Fruit fly (Drosophila melanogaster): Measurements from ENCODE around the gene vret.

The vret gene

dm6 chr3R:22750534-22750947 lies 5.2 kb upstream of the vret start, which contains the start of the genes rumi, CG7029 and Usp12-46 (continued):
- TF ChIP-seq CG7368 (GFP tag; optimal IDR thresholded peaks at IDR 0.05) (no peak), Blimp-1 (GFP tag; optimal IDR thresholded peaks at IDR 0.05) (peak; percentile 31), CG1621 (tag; optimal IDR thresholded peaks at IDR 0.05) (peak; percentile 54), Hr4 (GFP tag; optimal IDR thresholded peaks at IDR 0.05) (no peak), CG16779 (tag; optimal IDR thresholded peaks at IDR 0.05) (no peak), Ets96B (tag; optimal IDR thresholded peaks at IDR 0.05) (peak; percentile 56), eg (GFP tag; IDR thresholded peaks at IDR 0.05) (peak; percentile 87), fd59A (GFP tag; optimal IDR thresholded peaks at IDR 0.05) (peak; percentile 52), svp (GFP tag) (peak; percentile 94), Sox14 (GFP tag; optimal IDR thresholded peaks at IDR 0.05) (peak; percentile 87), CG31627 (GFP tag; optimal IDR thresholded peaks at IDR 0.05) (peak; percentile 92), esn (GFP tag; optimal IDR thresholded peaks at IDR 0.05) (peak; percentile 88)

- TF ChIP-seq Eip78C (GFP tag): no peak
- TF ChIP-seq CG11762 (GFP tag; optimal IDR thresholded peaks at IDR 0.05; ENCODE audit: insufficient read depth): no peak
- TF ChIP-seq Sox102F (GFP tag; optimal IDR thresholded peaks at IDR 0.05): no peak
- TF ChIP-seq pdm3 (GFP tag; optimal IDR thresholded peaks at IDR 0.05): no peak
- no peak for TF ChIP-seq CG6163 (GFP tag; IDR thresholded peaks at IDR 0.05)
- TF ChIP-seq dsx (GFP tag; optimal IDR thresholded peaks at IDR 0.05; ENCODE audit: poor library complexity, severe bottlenecking): no peak
- TF ChIP-seq Sox15 (GFP tag; optimal IDR thresholded peaks at IDR 0.05): no peak
- no peak for TF ChIP-seq CG11294 (GFP tag; IDR thresholded peaks at IDR 0.05)
- no peak for TF ChIP-seq CG15336 (GFP tag; IDR thresholded peaks at IDR 0.05)
- no peak for TF ChIP-seq Lpt (GFP tag; optimal IDR thresholded peaks at IDR 0.05)
- no peak for TF ChIP-seq lz (GFP tag; optimal IDR thresholded peaks at IDR 0.05)
- no peak for TF ChIP-seq acj6 (GFP tag; optimal IDR thresholded peaks at IDR 0.05)
- no peak for TF ChIP-seq CG11902 (GFP tag; optimal IDR thresholded peaks at IDR 0.05)
- TF ChIP-seq CG7368 (GFP tag; optimal IDR thresholded peaks at IDR 0.05): no peak
- TF ChIP-seq CG31627 (GFP tag; optimal IDR thresholded peaks at IDR 0.05): no peak
- no peak for TF ChIP-seq Smox (GFP tag; optimal IDR thresholded peaks at IDR 0.05)
- no peak for TF ChIP-seq svp (GFP tag)
- no peak for TF ChIP-seq CG3919 (GFP tag; optimal IDR thresholded peaks at IDR 0.05)
- no peak for TF ChIP-seq CG6854 (GFP tag; optimal IDR thresholded peaks at IDR 0.05)
These were observed 4.7 kb upstream of the vret start for dm6 chr3R:22750039-22750438.

dm6 chr3R:22748956-22749355 lies 3.6 kb upstream of the vret start, which contains the start of gene CG31139:
Gene CG31139, minus strand, starts transcription at chr3R:22749056.
- TF ChIP-seq Ets96B (tag; optimal IDR thresholded peaks at IDR 0.05) (no peak), CG10631 (GFP tag; optimal IDR thresholded peaks at IDR 0.05) (no peak), ss (GFP tag; optimal IDR thresholded peaks at IDR 0.05) (no peak), topi (GFP tag; optimal IDR thresholded peaks at IDR 0.05) (no peak), Blimp-1 (GFP tag; optimal IDR thresholded peaks at IDR 0.05) (no peak), Hr4 (GFP tag; optimal IDR thresholded peaks at IDR 0.05) (no peak), pdm3 (GFP tag; optimal IDR thresholded peaks at IDR 0.05) (no peak), CG6792 (GFP tag; optimal IDR thresholded peaks at IDR 0.05) (no peak), esn (GFP tag; optimal IDR thresholded peaks at IDR 0.05) (no peak), CG10669 (GFP tag; optimal IDR thresholded peaks at IDR 0.05) (no peak), fkh (GFP tag; optimal IDR thresholded peaks at IDR 0.05) (no peak), salr (GFP tag; optimal IDR thresholded peaks at IDR 0.05) (no peak), CG4318 (GFP tag; optimal IDR thresholded peaks at IDR 0.05) (no peak), CG9139 (GFP tag; optimal IDR thresholded peaks at IDR 0.05) (no peak)
